Worm (Caenorhabditis elegans) whole organism, L1 larva: Measurements from ENCODE around the gene T07F10.3.
A peak's percentile ranks its signal among the peaks of the same experiment; 100 is the strongest.

Experiments used
- C16A3.4 ChIP-seq: fragments of 150-350 bp; optimal IDR thresholded peaks from 2 replicates; lab custom pipeline; 2014; ENCODE audit warnings: missing biosample characterization, missing genetic modification characterization
- alr-1 ChIP-seq: fragments of 200-800 bp; sonication (Bioruptor generic); optimal IDR thresholded peaks from 2 replicates; lab custom pipeline; 2018; ENCODE audit warnings: borderline replicate concordance, mild to moderate bottlenecking, missing genetic modification characterization, missing compliant biosample characterization
- ama-1 ChIP-seq: fragments of 150-350 bp; optimal IDR thresholded peaks from 2 replicates; lab custom pipeline; 2014
- blmp-1 ChIP-seq: fragments of 150-350 bp; optimal IDR thresholded peaks from 2 replicates; lab custom pipeline; 2014; ENCODE audit warnings: missing biosample characterization, missing genetic modification characterization
- ceh-8 ChIP-seq: fragments of 200-800 bp; sonication (Bioruptor generic); optimal IDR thresholded peaks from 2 replicates; lab custom pipeline; 2018; ENCODE audit warnings: mild to moderate bottlenecking, missing genetic modification characterization, moderate library complexity, missing compliant biosample characterization
- ceh-88 ChIP-seq: fragments of 200-800 bp; sonication (Bioruptor generic); IDR thresholded peaks from 2 replicates; pipeline ENCODE4 v1.3.6; 2022; ENCODE audit warnings: missing genetic modification characterization, missing compliant biosample characterization
- ceh-90 ChIP-seq: sonication (generic microtip); optimal IDR thresholded peaks from 2 replicates; lab custom pipeline; 2016; ENCODE audit warnings: missing genetic modification characterization, missing compliant biosample characterization
- ces-1 ChIP-seq: fragments of 150-350 bp; optimal IDR thresholded peaks from 2 replicates; lab custom pipeline; 2014; ENCODE audit warnings: missing biosample characterization, missing genetic modification reagents, missing genetic modification characterization
- dpl-1 ChIP-seq, 3 experiments: fragments of 150-350 bp in 2 of 3; sonication (generic microtip) in 1 of 3; optimal IDR thresholded peaks; 2 replicates each; lab custom pipeline; 2014 to 2017; ENCODE audit warnings: missing biosample characterization in 3 of 3, missing genetic modification characterization in 3 of 3, missing genetic modification reagents in 3 of 3
- egl-13 ChIP-seq: sonication (generic microtip); optimal IDR thresholded peaks from 2 replicates; lab custom pipeline; 2016; ENCODE audit warnings: missing genotype, missing genetic modification reagents, missing genetic modification characterization, missing compliant biosample characterization
- elt-2 ChIP-seq: sonication (generic microtip); optimal IDR thresholded peaks from 2 replicates; lab custom pipeline; 2016; ENCODE audit warnings: missing genetic modification characterization, mild to moderate bottlenecking, inconsistent platforms, missing compliant biosample characterization, missing genetic modification reagents
- ets-5 ChIP-seq: fragments of 200-800 bp; sonication (Bioruptor generic); IDR thresholded peaks from 2 replicates; pipeline ENCODE4 v1.3.6; 2022; ENCODE audit warnings: missing genetic modification characterization, missing compliant biosample characterization
- fkh-8 ChIP-seq: sonication (generic microtip); optimal IDR thresholded peaks from 2 replicates; lab custom pipeline; 2016; ENCODE audit warnings: mild to moderate bottlenecking, missing genetic modification characterization, missing compliant biosample characterization
- irx-1 ChIP-seq: sonication (generic microtip); optimal IDR thresholded peaks from 2 replicates; lab custom pipeline; 2016; ENCODE audit warnings: missing genetic modification characterization, missing compliant biosample characterization
- isw-1 ChIP-seq: fragments of 200-800 bp; sonication (Bioruptor generic); IDR thresholded peaks from 2 replicates; pipeline ENCODE4 v1.3.6; 2022; ENCODE audit warnings: missing genetic modification characterization, missing compliant biosample characterization
- lin-14 ChIP-seq: fragments of 200-800 bp; sonication (Bioruptor generic); optimal IDR thresholded peaks from 2 replicates; lab custom pipeline; 2018; ENCODE audit warnings: mild to moderate bottlenecking, missing genetic modification characterization, moderate library complexity, missing compliant biosample characterization
- lin-15B ChIP-seq: fragments of 150-350 bp; sonication (generic microtip); optimal IDR thresholded peaks from 3 replicates; lab custom pipeline; 2014; ENCODE audit warnings: missing biosample characterization, missing genetic modification characterization
- lin-35 ChIP-seq, 2 experiments: fragments of 150-350 bp; optimal IDR thresholded peaks; 2 replicates each; lab custom pipeline; 2014; ENCODE audit warnings: missing biosample characterization in 2 of 2, missing genetic modification characterization in 2 of 2, missing genetic modification reagents in 2 of 2
- lsy-2 ChIP-seq, 2 experiments: fragments of 150-350 bp; optimal IDR thresholded peaks; 2 replicates each; lab custom pipeline; 2014; ENCODE audit warnings: missing biosample characterization in 2 of 2, missing genetic modification characterization in 2 of 2
- mdl-1 ChIP-seq, 2 experiments: fragments of 150-350 bp; optimal IDR thresholded peaks; 2 replicates each; lab custom pipeline; 2014 to 2017; ENCODE audit warnings: missing biosample characterization in 2 of 2, missing genetic modification characterization in 2 of 2, inconsistent platforms in 1 of 2
- mep-1 ChIP-seq: fragments of 150-350 bp; optimal IDR thresholded peaks from 2 replicates; lab custom pipeline; 2014; ENCODE audit warnings: missing biosample characterization, missing genetic modification characterization
- nhr-11 ChIP-seq: fragments of 150-350 bp; optimal IDR thresholded peaks from 2 replicates; lab custom pipeline; 2014; ENCODE audit warnings: missing biosample characterization, missing genetic modification characterization
- nhr-19 ChIP-seq: fragments of 200-800 bp; sonication (Bioruptor generic); conservative IDR thresholded peaks from 2 replicates; pipeline ENCODE4 v1.3.6; 2022; ENCODE audit warnings: missing genetic modification characterization, missing compliant biosample characterization
- nhr-20 ChIP-seq: sonication (generic microtip); optimal IDR thresholded peaks from 2 replicates; lab custom pipeline; 2016; ENCODE audit warnings: mild to moderate bottlenecking, missing genetic modification characterization, missing compliant biosample characterization
- nhr-77 ChIP-seq: fragments of 150-350 bp; optimal IDR thresholded peaks from 2 replicates; lab custom pipeline; 2014; ENCODE audit warnings: missing biosample characterization, missing genetic modification characterization
- nhr-84 ChIP-seq: sonication (generic microtip); optimal IDR thresholded peaks from 2 replicates; lab custom pipeline; 2017; ENCODE audit warnings: missing biosample characterization, missing genetic modification characterization
- nhr-85 ChIP-seq: sonication (generic microtip); peaks from one replicate; lab custom pipeline; 2016; ENCODE audit warnings: missing genetic modification characterization, inconsistent platforms, missing compliant biosample characterization
- pag-3 ChIP-seq: sonication (generic microtip); optimal IDR thresholded peaks from 2 replicates; lab custom pipeline; 2017; ENCODE audit warnings: missing genetic modification characterization, mild to moderate bottlenecking, missing compliant biosample characterization, antibody characterized with exemption, borderline replicate concordance; ENCODE audit not compliant: insufficient read depth
- pqm-1 ChIP-seq: sonication (generic microtip); optimal IDR thresholded peaks from 3 replicates; lab custom pipeline; 2017; ENCODE audit warnings: missing biosample characterization, missing genetic modification characterization
- skn-1 ChIP-seq: fragments of 150-350 bp; optimal IDR thresholded peaks from 2 replicates; lab custom pipeline; 2014; ENCODE audit warnings: missing biosample characterization, missing genetic modification characterization
- sox-4 ChIP-seq: sonication (generic microtip); optimal IDR thresholded peaks from 2 replicates; lab custom pipeline; 2016; ENCODE audit warnings: missing genetic modification characterization, missing compliant biosample characterization
- swsn-7 ChIP-seq: sonication (generic microtip); optimal IDR thresholded peaks from 2 replicates; lab custom pipeline; 2016; ENCODE audit warnings: missing genetic modification characterization, missing compliant biosample characterization
- tbx-2 ChIP-seq: sonication (generic microtip); optimal IDR thresholded peaks from 2 replicates; lab custom pipeline; 2016; ENCODE audit warnings: missing genetic modification characterization, missing compliant biosample characterization
- unc-130 ChIP-seq: fragments of 150-350 bp; optimal IDR thresholded peaks from 2 replicates; lab custom pipeline; 2017; ENCODE audit warnings: missing biosample characterization, missing genetic modification characterization, inconsistent platforms
- unc-30 ChIP-seq: sonication (generic microtip); optimal IDR thresholded peaks from 2 replicates; lab custom pipeline; 2017; ENCODE audit warnings: missing biosample characterization, missing genetic modification characterization
- vab-15 ChIP-seq: sonication (generic microtip); optimal IDR thresholded peaks from 2 replicates; lab custom pipeline; 2017; ENCODE audit warnings: missing genotype, mild to moderate bottlenecking, missing genetic modification characterization, missing compliant biosample characterization
- ztf-11 ChIP-seq, 2 experiments: sonication (generic microtip); optimal IDR thresholded peaks; 2 replicates each; lab custom pipeline; 2016 to 2017; ENCODE audit warnings: missing genetic modification characterization in 2 of 2, missing biosample characterization in 1 of 2, missing compliant biosample characterization in 1 of 2
- ztf-4 ChIP-seq: fragments of 150-350 bp; optimal IDR thresholded peaks from 2 replicates; lab custom pipeline; 2014; ENCODE audit warnings: missing biosample characterization, missing genetic modification characterization

The T07F10.3 gene

ce11 chrV:12876708-12877107 lies 6.9 kb upstream of the T07F10.3 start:
- TF ChIP-seq nhr-20 (tag; lab: Kevin White, UChicago) = peak; percentile 2
- no peak for TF ChIP-seq ama-1
- TF ChIP-seq nhr-84 (tag; lab: Kevin White, UChicago) = no peak
- TF ChIP-seq elt-2 (tag; lab: Kevin White, UChicago) = peak; percentile 71
- no peak for TF ChIP-seq irx-1 (tag; lab: Kevin White, UChicago)
- no peak for TF ChIP-seq unc-30 (tag; lab: Kevin White, UChicago)
- TF ChIP-seq lin-35 (GFP tag; optimal IDR thresholded peaks at IDR 0.05; lab: Kevin White, UChicago) = peak in 1 of 2 experiments; percentile 40
- TF ChIP-seq alr-1 = no peak
- TF ChIP-seq skn-1 (tag; lab: Kevin White, UChicago) = no peak
- no peak for TF ChIP-seq ceh-8 (GFP tag; lab: Kevin White, UChicago)

- no peak for TF ChIP-seq alr-1
- TF ChIP-seq ceh-90 (tag; lab: Kevin White, UChicago) = no peak
- TF ChIP-seq nhr-20 (tag; lab: Kevin White, UChicago) = no peak
- TF ChIP-seq lin-15B = no peak
- peak; percentile 52 for TF ChIP-seq nhr-85 (tag; lab: Kevin White, UChicago)
- TF ChIP-seq pqm-1 = no peak
- TF ChIP-seq swsn-7 (tag; lab: Kevin White, UChicago) = no peak
- TF ChIP-seq C16A3.4 (tag; lab: Kevin White, UChicago) = no peak
- TF ChIP-seq lin-35 (GFP tag; optimal IDR thresholded peaks at IDR 0.05; lab: Kevin White, UChicago) = no peak
- peak; percentile 89 for TF ChIP-seq blmp-1
- TF ChIP-seq, all 84 proteins: peak for 2
These were observed 6.0 kb upstream of the T07F10.3 start for ce11 chrV:12875850-12876249.

ce11 chrV:12871753-12872152 lies 1.9 kb upstream of the T07F10.3 start, which contains the start of gene bus-19:
Gene bus-19, plus strand, starts transcription at chrV:12872053.
- TF ChIP-seq mep-1 (tag; lab: Kevin White, UChicago) (no peak), nhr-20 (tag; lab: Kevin White, UChicago) (no peak), pag-3 (tag; lab: Kevin White, UChicago) (no peak), ces-1 (GFP tag; lab: Kevin White, UChicago) (no peak), isw-1 (no peak), alr-1 (no peak), dpl-1 (GFP tag; optimal IDR thresholded peaks at IDR 0.05; lab: Kevin White, UChicago) (no peak), nhr-77 (tag; lab: Kevin White, UChicago) (no peak), ztf-11 (tag; optimal IDR thresholded peaks at IDR 0.05; lab: Kevin White, UChicago) (no peak), lsy-2 (tag; optimal IDR thresholded peaks at IDR 0.05; lab: Kevin White, UChicago) (no peak)

ce11 chrV:12870740-12871139 lies 895 bp upstream of the T07F10.3 start:
- TF ChIP-seq unc-130 (tag; lab: Kevin White, UChicago) (no peak), tbx-2 (tag; lab: Kevin White, UChicago) (no peak), ztf-4 (no peak), ets-5 (no peak), nhr-77 (tag; lab: Kevin White, UChicago) (peak; percentile 60), ceh-8 (GFP tag; lab: Kevin White, UChicago) (no peak), lin-14 (GFP tag; lab: Kevin White, UChicago) (peak; percentile 38), nhr-20 (tag; lab: Kevin White, UChicago) (peak; percentile 15), vab-15 (tag; lab: Kevin White, UChicago) (no peak)

- TF ChIP-seq ces-1 (GFP tag; lab: Kevin White, UChicago) = no peak
- TF ChIP-seq mdl-1 (tag; optimal IDR thresholded peaks at IDR 0.05; lab: Kevin White, UChicago) = no peak
- no peak for TF ChIP-seq pag-3 (tag; lab: Kevin White, UChicago)
- no peak for TF ChIP-seq fkh-8 (tag; lab: Kevin White, UChicago)
- no peak for TF ChIP-seq ceh-88
- no peak for TF ChIP-seq nhr-11 (tag; lab: Kevin White, UChicago)
- TF ChIP-seq unc-130 (tag; lab: Kevin White, UChicago) = no peak
- TF ChIP-seq blmp-1 = no peak
- no peak for TF ChIP-seq nhr-19
- TF ChIP-seq egl-13 (tag; lab: Kevin White, UChicago) = no peak
- no peak for TF ChIP-seq sox-4
- TF ChIP-seq, all 84 proteins: peak for 0
These were observed 1.8 kb downstream of the T07F10.3 start, which contains the start of gene nspg-1 for ce11 chrV:12867997-12868396. Gene nspg-1, minus strand, starts transcription at chrV:12868097.
